Worm (Caenorhabditis elegans): ENCODE measurements around the gene catp-7.

DNA sequence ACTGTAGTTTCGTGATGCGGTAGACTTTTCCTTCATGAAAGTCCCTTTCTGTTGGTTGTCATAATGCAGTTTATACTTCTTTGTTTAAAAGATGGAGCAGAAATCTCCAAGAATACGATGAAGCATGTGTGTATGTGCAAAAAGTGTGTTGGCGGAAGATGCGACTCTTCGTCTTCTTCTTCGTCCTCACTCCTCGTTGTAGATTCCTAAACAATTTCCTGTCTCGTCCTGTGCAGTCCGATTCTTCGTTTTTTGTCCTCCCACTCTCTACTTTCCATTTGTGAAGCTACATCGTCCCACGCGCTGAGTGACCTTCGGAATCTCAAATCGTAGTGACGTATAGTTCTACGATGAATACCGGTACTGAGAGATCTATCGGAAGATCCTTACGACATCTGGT, 42.5 kb downstream of the catp-7 start:
- TF ChIP-seq cog-1 (tag; optimal IDR thresholded peaks at IDR 0.05) (no peak), flt-1 (GFP tag; IDR thresholded peaks at IDR 0.05) (no peak), ztf-23 (GFP tag; IDR thresholded peaks at IDR 0.05) (no peak), med-1 (GFP tag; optimal IDR thresholded peaks at IDR 0.05; ENCODE audit: insufficient read depth) (no peak), T22C8.4 (GFP tag; IDR thresholded peaks at IDR 0.05) (no peak)

Measured in whole organism, midembryonic.